Worm (Caenorhabditis elegans) whole organism, L4/young adult: Measurements from ENCODE around the gene arrd-17.

Experiments
- W03F9.2 ChIP-seq: fragments of 150-350 bp; optimal IDR thresholded peaks from 2 replicates; lab custom pipeline; 2014; ENCODE audit warnings: missing biosample characterization, missing genetic modification characterization
- him-1 ChIP-seq: sonication (generic microtip); optimal IDR thresholded peaks from 2 replicates; lab custom pipeline; 2016; ENCODE audit warnings: missing genotype, missing genetic modification reagents, missing genetic modification characterization, missing compliant biosample characterization

DNA sequence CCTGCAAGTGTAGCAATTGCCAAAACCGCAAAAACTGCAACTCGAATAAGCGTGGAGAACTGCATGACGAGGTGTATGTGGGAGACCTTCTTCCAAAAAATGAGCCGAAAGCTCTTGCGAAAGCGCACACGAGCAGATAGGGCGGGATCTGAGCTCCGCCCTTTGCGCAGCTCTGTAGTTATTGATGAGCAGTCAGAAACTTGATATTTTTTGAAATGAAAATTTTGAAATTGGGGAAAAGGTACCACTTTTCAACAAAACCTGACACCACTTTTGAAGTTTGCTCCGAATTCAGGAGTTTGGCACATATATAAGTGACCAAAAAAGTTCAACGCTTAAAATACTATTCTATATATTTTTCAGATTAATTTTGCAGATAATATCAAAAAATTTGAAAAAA lies 37.1 kb upstream of the arrd-17 start, which contains the start of gene flp-15:
- TF ChIP-seq him-1 (tag; lab: Kevin White, UChicago) (no peak), W03F9.2 (tag; lab: Kevin White, UChicago) (no peak)
